Worm (Caenorhabditis elegans) whole organism, mixed stage, embryonic: Measurements from ENCODE around the gene mrps-33.

ENCODE experiments used
- ceh-83 ChIP-seq: fragments of 200-800 bp; sonication (Bioruptor generic); optimal IDR thresholded peaks from 2 replicates; lab custom pipeline; 2018; ENCODE audit warnings: mild to moderate bottlenecking, missing genetic modification characterization, missing compliant biosample characterization
- ces-1 ChIP-seq: fragments of 150-350 bp; optimal IDR thresholded peaks from 2 replicates; lab custom pipeline; 2014; ENCODE audit warnings: missing biosample characterization, missing genetic modification reagents, missing genetic modification characterization
- cnd-1 ChIP-seq: fragments of 200-800 bp; sonication (Bioruptor generic); optimal IDR thresholded peaks from 2 replicates; lab custom pipeline; 2018; ENCODE audit warnings: mild to moderate bottlenecking, missing genetic modification characterization, missing compliant biosample characterization
- drap-1 ChIP-seq: fragments of 200-800 bp; sonication (Bioruptor generic); optimal IDR thresholded peaks from 3 replicates; lab custom pipeline; 2018; ENCODE audit warnings: mild to moderate bottlenecking, missing genetic modification characterization, missing compliant biosample characterization
- ham-2 ChIP-seq: fragments of 200-800 bp; sonication (Bioruptor generic); optimal IDR thresholded peaks from 2 replicates; lab custom pipeline; 2018; ENCODE audit warnings: mild to moderate bottlenecking, missing genetic modification characterization, missing compliant biosample characterization
- nhr-237 ChIP-seq: fragments of 150-350 bp; optimal IDR thresholded peaks from 2 replicates; lab custom pipeline; 2014; ENCODE audit warnings: missing biosample characterization, missing genetic modification characterization
- snpc-4 ChIP-seq: fragments of 150-350 bp; optimal IDR thresholded peaks from 2 replicates; lab custom pipeline; 2014; ENCODE audit warnings: missing biosample characterization, missing genetic modification characterization
- unc-39 ChIP-seq: fragments of 150-350 bp; optimal IDR thresholded peaks from 2 replicates; lab custom pipeline; 2014; ENCODE audit warnings: missing biosample characterization, missing genetic modification characterization
- unc-62 ChIP-seq: fragments of 150-350 bp; optimal IDR thresholded peaks from 2 replicates; lab custom pipeline; 2014; ENCODE audit warnings: missing biosample characterization, missing genetic modification reagents, missing genetic modification characterization

DNA sequence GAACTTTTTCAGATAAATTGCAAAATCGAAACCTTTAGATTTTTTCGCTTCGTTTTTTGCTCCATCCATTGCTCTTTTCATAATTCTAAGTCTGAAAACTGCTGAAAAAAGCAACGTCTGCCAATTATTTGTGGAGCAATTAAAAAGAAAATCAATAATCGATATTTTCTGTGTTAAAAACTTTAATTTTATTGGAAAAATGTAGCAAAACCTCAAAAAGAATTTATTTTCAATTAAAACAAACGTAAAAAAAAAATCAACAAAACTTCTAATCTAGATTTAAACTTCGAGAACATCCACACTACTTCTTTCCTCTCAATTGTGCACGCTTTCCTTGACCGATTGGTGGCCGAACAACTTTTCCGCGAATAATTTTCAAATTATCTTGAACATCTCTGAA is 532 bp downstream of the mrps-33 start, which contains the start of gene F21D5.5:
- TF ChIP-seq ham-2 (GFP tag; lab: Kevin White, UChicago) (no peak), ces-1 (GFP tag; lab: Kevin White, UChicago) (no peak), cnd-1 (tag; lab: Kevin White, UChicago) (no peak), unc-39 (no peak), nhr-237 (tag; lab: Kevin White, UChicago) (no peak), drap-1 (GFP tag; lab: Kevin White, UChicago) (no peak), ceh-83 (no peak), snpc-4 (tag; lab: Kevin White, UChicago) (no peak), unc-62 (GFP tag; lab: Kevin White, UChicago) (no peak)
